Fruit fly (Drosophila melanogaster) whole organism, embryonic: ENCODE data around the gene phtm.

Experiments used
- Abd-B ChIP-seq: fragments of 200-800 bp; sonication (Bioruptor generic); optimal IDR thresholded peaks from 2 replicates; lab custom pipeline; 2018; ENCODE audit warnings: missing biosample characterization, mild to moderate bottlenecking, missing genetic modification characterization, moderate library complexity
- Aef1 ChIP-seq: fragments of 200-800 bp; sonication (Bioruptor generic); IDR thresholded peaks from 3 replicates; pipeline ENCODE4 v1.3.6; 2022; ENCODE audit warnings: missing biosample characterization, missing genetic modification characterization
- Atf-2 ChIP-seq: fragments of 200-800 bp; sonication (Bioruptor generic); optimal IDR thresholded peaks from 2 replicates; lab custom pipeline; 2016; ENCODE audit warnings: missing biosample characterization, missing genetic modification characterization
- BEAF-32 ChIP-seq: fragments of 200-800 bp; sonication (Bioruptor generic); optimal IDR thresholded peaks from 3 replicates; lab custom pipeline; 2017; ENCODE audit warnings: missing biosample characterization, missing genetic modification characterization, mild to moderate bottlenecking, moderate library complexity, missing genetic modification reagents
- Bteb2 ChIP-seq: fragments of 200-800 bp; sonication (Bioruptor generic); optimal IDR thresholded peaks from 2 replicates; lab custom pipeline; 2016; ENCODE audit warnings: missing biosample characterization, missing genetic modification characterization
- CG10147 ChIP-seq: fragments of 200-800 bp; sonication (Bioruptor generic); optimal IDR thresholded peaks from 2 replicates; lab custom pipeline; 2019; ENCODE audit warnings: missing biosample characterization, mild to moderate bottlenecking, missing genetic modification characterization, moderate library complexity
- CG10267 ChIP-seq: fragments of 200-800 bp; sonication (Bioruptor generic); optimal IDR thresholded peaks from 2 replicates; lab custom pipeline; 2018; ENCODE audit warnings: missing biosample characterization, mild to moderate bottlenecking, missing genetic modification characterization, moderate library complexity
- CG10543 ChIP-seq: fragments of 200-800 bp; sonication (Bioruptor generic); optimal IDR thresholded peaks from 3 replicates; lab custom pipeline; 2017; ENCODE audit warnings: missing biosample characterization, mild to moderate bottlenecking, missing genetic modification characterization, moderate library complexity
- CG11560 ChIP-seq: fragments of 200-800 bp; sonication (Bioruptor generic); IDR thresholded peaks from 3 replicates; pipeline ENCODE4 v1.3.6; 2022; ENCODE audit warnings: missing biosample characterization, missing genetic modification characterization
- CG12769 ChIP-seq: fragments of 200-800 bp; sonication (Bioruptor generic); optimal IDR thresholded peaks from 2 replicates; lab custom pipeline; 2019; ENCODE audit warnings: missing biosample characterization, mild to moderate bottlenecking, missing genetic modification characterization, moderate library complexity
- CG16779 ChIP-seq: fragments of 200-800 bp; sonication (Bioruptor generic); IDR thresholded peaks from 2 replicates; pipeline ENCODE4 v1.3.6; 2022; ENCODE audit warnings: missing biosample characterization, missing genetic modification characterization
- CG17359 ChIP-seq: fragments of 200-800 bp; sonication (Bioruptor generic); optimal IDR thresholded peaks from 3 replicates; lab custom pipeline; 2018; ENCODE audit warnings: missing biosample characterization, mild to moderate bottlenecking, missing genetic modification characterization, moderate library complexity
- CG17802 ChIP-seq: fragments of 200-800 bp; sonication (Bioruptor generic); optimal IDR thresholded peaks from 2 replicates; lab custom pipeline; 2018; ENCODE audit warnings: missing biosample characterization, mild to moderate bottlenecking, missing genetic modification characterization, moderate library complexity
- CG1792 ChIP-seq: fragments of 200-800 bp; sonication (Bioruptor generic); optimal IDR thresholded peaks from 2 replicates; lab custom pipeline; 2016; ENCODE audit warnings: missing biosample characterization, missing genetic modification characterization
- CG2678 ChIP-seq: fragments of 200-800 bp; sonication (Bioruptor generic); optimal IDR thresholded peaks from 3 replicates; lab custom pipeline; 2019; ENCODE audit warnings: missing biosample characterization, mild to moderate bottlenecking, missing genetic modification characterization, moderate library complexity
- CG33213 ChIP-seq: fragments of 200-800 bp; sonication (Bioruptor generic); optimal IDR thresholded peaks from 3 replicates; lab custom pipeline; 2016; ENCODE audit warnings: missing biosample characterization, missing genetic modification characterization
- CG4424 ChIP-seq: fragments of 200-800 bp; sonication (Bioruptor generic); optimal IDR thresholded peaks from 3 replicates; lab custom pipeline; 2016; ENCODE audit warnings: missing biosample characterization, missing genetic modification characterization
- CG5245 ChIP-seq: fragments of 200-800 bp; sonication (Bioruptor generic); optimal IDR thresholded peaks from 3 replicates; lab custom pipeline; 2016; ENCODE audit warnings: missing biosample characterization, missing genetic modification characterization
- CG7357 ChIP-seq: fragments of 200-800 bp; sonication (Bioruptor generic); IDR thresholded peaks from 3 replicates; pipeline ENCODE4 v1.3.6; 2022; ENCODE audit warnings: missing biosample characterization, missing genetic modification characterization
- CG9437 ChIP-seq: fragments of 200-800 bp; sonication (Bioruptor generic); optimal IDR thresholded peaks from 2 replicates; lab custom pipeline; 2018; ENCODE audit warnings: missing biosample characterization, mild to moderate bottlenecking, missing genetic modification characterization
- CTCF ChIP-seq: fragments of 200-800 bp; sonication (Bioruptor generic); optimal IDR thresholded peaks from 2 replicates; lab custom pipeline; 2017; ENCODE audit warnings: missing biosample characterization, mild to moderate bottlenecking, missing genetic modification characterization, moderate library complexity
- Dek ChIP-seq: fragments of 200-800 bp; sonication (Bioruptor generic); optimal IDR thresholded peaks from 3 replicates; lab custom pipeline; 2019; ENCODE audit warnings: missing biosample characterization, mild to moderate bottlenecking, missing genetic modification characterization, moderate library complexity
- MBD-R2 ChIP-seq: fragments of 200-800 bp; sonication (Bioruptor generic); IDR thresholded peaks from 2 replicates; pipeline ENCODE4 v1.3.6; 2022; ENCODE audit warnings: missing biosample characterization, missing genetic modification characterization
- Med ChIP-seq: fragments of 200-800 bp; sonication (Bioruptor generic); peaks from one replicate; lab custom pipeline; 2016; ENCODE audit warnings: missing biosample characterization, missing genetic modification characterization, mild to moderate bottlenecking, inconsistent platforms, moderate library complexity
- Rfx ChIP-seq: fragments of 200-800 bp; sonication (Bioruptor generic); IDR thresholded peaks from 2 replicates; pipeline ENCODE4 v1.3.6; 2022; ENCODE audit warnings: missing biosample characterization, missing genetic modification characterization
- Side ChIP-seq: fragments of 200-800 bp; sonication (Bioruptor generic); optimal IDR thresholded peaks from 2 replicates; lab custom pipeline; 2016; ENCODE audit warnings: missing biosample characterization, missing genetic modification characterization
- Spps ChIP-seq: fragments of 200-800 bp; sonication (Bioruptor generic); optimal IDR thresholded peaks from 2 replicates; lab custom pipeline; 2018; ENCODE audit warnings: missing biosample characterization, mild to moderate bottlenecking, missing genetic modification characterization
- Vsx1 ChIP-seq: fragments of 200-800 bp; sonication (Bioruptor generic); optimal IDR thresholded peaks from 2 replicates; lab custom pipeline; 2017; ENCODE audit warnings: missing biosample characterization, mild to moderate bottlenecking, missing genetic modification characterization, missing genetic modification reagents
- abd-A ChIP-seq: fragments of 200-800 bp; sonication (Bioruptor generic); optimal IDR thresholded peaks from 3 replicates; lab custom pipeline; 2019; ENCODE audit warnings: missing biosample characterization, mild to moderate bottlenecking, missing genetic modification characterization, moderate library complexity
- aop ChIP-seq: fragments of 200-800 bp; sonication (Bioruptor generic); IDR thresholded peaks from 2 replicates; pipeline ENCODE4 v1.3.6; 2022; ENCODE audit warnings: missing biosample characterization, missing genetic modification characterization
- ap ChIP-seq: fragments of 200-800 bp; sonication (Bioruptor generic); IDR thresholded peaks from 2 replicates; pipeline ENCODE4 v1.3.6; 2022; ENCODE audit warnings: missing biosample characterization, missing genetic modification characterization
- chinmo ChIP-seq: fragments of 200-800 bp; sonication (Bioruptor generic); IDR thresholded peaks from 4 replicates; pipeline ENCODE4 v1.3.6; 2022; ENCODE audit warnings: missing biosample characterization, missing genetic modification characterization; ENCODE audit not compliant: partially characterized antibody
- da ChIP-seq: fragments of 200-800 bp; sonication (Bioruptor generic); optimal IDR thresholded peaks from 2 replicates; lab custom pipeline; 2016; ENCODE audit warnings: missing biosample characterization, missing genetic modification characterization
- dm ChIP-seq: fragments of 200-800 bp; sonication (Bioruptor generic); optimal IDR thresholded peaks from 3 replicates; lab custom pipeline; 2016; ENCODE audit warnings: missing biosample characterization, missing genetic modification characterization
- ftz-f1 ChIP-seq: fragments of 200-800 bp; sonication (Bioruptor generic); optimal IDR thresholded peaks from 2 replicates; lab custom pipeline; 2016; ENCODE audit warnings: missing biosample characterization, missing genetic modification characterization
- kah ChIP-seq: fragments of 200-800 bp; sonication (Bioruptor generic); optimal IDR thresholded peaks from 2 replicates; lab custom pipeline; 2018; ENCODE audit warnings: missing biosample characterization, mild to moderate bottlenecking, missing genetic modification characterization
- knrl ChIP-seq: fragments of 200-800 bp; sonication (Bioruptor generic); IDR thresholded peaks from 3 replicates; pipeline ENCODE4 v1.3.6; 2022; ENCODE audit warnings: missing biosample characterization, missing genetic modification characterization; ENCODE audit not compliant: partially characterized antibody
- lmd ChIP-seq: fragments of 200-800 bp; sonication (Bioruptor generic); IDR thresholded peaks from 2 replicates; pipeline ENCODE4 v1.3.6; 2022; ENCODE audit warnings: missing biosample characterization, missing genetic modification characterization
- nom ChIP-seq: fragments of 200-800 bp; sonication (Bioruptor generic); optimal IDR thresholded peaks from 2 replicates; lab custom pipeline; 2017; ENCODE audit warnings: missing biosample characterization, missing genetic modification characterization, mild to moderate bottlenecking, moderate library complexity, missing genetic modification reagents
- onecut ChIP-seq: fragments of 200-800 bp; sonication (Bioruptor generic); IDR thresholded peaks from 2 replicates; pipeline ENCODE4 v1.3.6; 2022; ENCODE audit warnings: missing biosample characterization, missing genetic modification characterization
- pan ChIP-seq, 4 experiments: fragments of >200 bp in 3 of 4; fragments of 200-800 bp in 1 of 4; sonication (Bioruptor generic) in 1 of 4; optimal IDR thresholded peaks in 3 of 4; IDR thresholded peaks in 1 of 4; 2 replicates each; pipeline versions ENCODE4 v1.3.6 to Lab custom; 2017 to 2022; ENCODE audit warnings: missing biosample characterization in 2 of 4, missing genetic modification characterization in 2 of 4, mixed read lengths in 1 of 4
- pho ChIP-seq: fragments of 200-800 bp; sonication (Bioruptor generic); optimal IDR thresholded peaks from 2 replicates; lab custom pipeline; 2016; ENCODE audit warnings: missing biosample characterization, missing genetic modification characterization
- prd ChIP-seq, 3 experiments: fragments of >200 bp in 2 of 3; fragments of 200-800 bp in 1 of 3; sonication (Bioruptor generic) in 1 of 3; optimal IDR thresholded peaks in 2 of 3; IDR thresholded peaks in 1 of 3; 2 replicates in 2 of 3; 3 replicates in 1 of 3; pipeline versions ENCODE4 v1.3.6 to Lab custom; 2017 to 2022; ENCODE audit warnings: missing biosample characterization in 1 of 3, missing genetic modification characterization in 1 of 3
- salm ChIP-seq: fragments of 200-800 bp; sonication (Bioruptor generic); optimal IDR thresholded peaks from 2 replicates; lab custom pipeline; 2018; ENCODE audit warnings: missing biosample characterization, mild to moderate bottlenecking, missing genetic modification characterization
- scrt ChIP-seq: fragments of 200-800 bp; sonication (Bioruptor generic); optimal IDR thresholded peaks from 2 replicates; lab custom pipeline; 2018; ENCODE audit warnings: missing biosample characterization, mild to moderate bottlenecking, missing genetic modification characterization, moderate library complexity
- tgo ChIP-seq: fragments of 200-800 bp; sonication (Bioruptor generic); IDR thresholded peaks from 3 replicates; pipeline ENCODE4 v1.3.6; 2022; ENCODE audit warnings: missing biosample characterization, missing genetic modification characterization
- tin ChIP-seq: fragments of 200-800 bp; sonication (Bioruptor generic); optimal IDR thresholded peaks from 3 replicates; lab custom pipeline; 2016; ENCODE audit warnings: missing biosample characterization, missing genetic modification characterization
- wek ChIP-seq: fragments of 200-800 bp; sonication (Bioruptor generic); optimal IDR thresholded peaks from 3 replicates; lab custom pipeline; 2018; ENCODE audit warnings: missing biosample characterization, mild to moderate bottlenecking, missing genetic modification characterization, moderate library complexity

phtm gene

DNA sequence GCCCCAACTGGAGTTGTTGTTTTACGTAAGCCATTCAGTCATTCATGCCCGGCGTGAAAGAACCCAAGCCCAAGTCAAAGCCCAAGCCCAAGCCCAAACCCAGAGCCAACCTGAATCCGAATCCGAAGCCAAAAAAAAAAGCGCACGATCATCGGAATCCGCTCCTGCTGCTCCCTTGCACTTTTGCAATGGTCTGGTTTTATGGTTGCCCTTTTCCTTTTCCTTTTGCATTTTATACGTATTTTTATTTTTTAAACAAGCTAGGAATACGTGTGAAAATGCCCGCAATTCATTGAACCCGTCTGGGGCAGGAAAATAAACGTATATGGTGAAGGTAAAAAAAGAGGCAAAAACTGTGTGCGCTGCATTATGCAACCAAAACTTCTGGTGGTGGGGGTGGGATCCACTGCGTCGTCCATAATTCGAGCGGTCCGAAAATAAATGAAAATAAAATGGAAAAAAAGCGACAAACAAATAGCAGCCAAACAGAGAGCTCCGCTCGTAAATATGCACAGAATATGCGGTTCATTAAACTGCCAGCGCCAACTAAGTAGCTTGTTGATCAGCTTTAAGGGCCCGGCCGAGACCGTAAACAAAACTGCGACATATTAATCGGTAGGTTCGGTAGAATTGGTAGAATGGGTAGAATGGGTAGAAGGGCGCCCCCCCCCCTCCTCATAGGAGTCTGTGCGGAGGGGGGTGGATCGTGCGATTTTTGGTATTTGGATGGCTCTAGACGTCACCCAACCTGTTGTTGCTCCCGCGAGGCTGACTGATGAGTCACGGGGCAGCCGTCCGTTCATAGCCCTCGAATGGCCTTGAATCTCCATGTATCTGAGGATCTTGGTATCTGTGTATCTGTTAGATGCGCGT lies 13.9 kb downstream of the phtm start (continued):
- TF ChIP-seq da (GFP tag; lab: Kevin White, UChicago), result no peak
- no peak for TF ChIP-seq dm (GFP tag; lab: Kevin White, UChicago)
- TF ChIP-seq pho (GFP tag; lab: Kevin White, UChicago), result no peak
- TF ChIP-seq CG1792 (GFP tag; lab: Kevin White, UChicago), result no peak
- TF ChIP-seq nom, result peak; percentile 39
- no peak for TF ChIP-seq MBD-R2

DNA sequence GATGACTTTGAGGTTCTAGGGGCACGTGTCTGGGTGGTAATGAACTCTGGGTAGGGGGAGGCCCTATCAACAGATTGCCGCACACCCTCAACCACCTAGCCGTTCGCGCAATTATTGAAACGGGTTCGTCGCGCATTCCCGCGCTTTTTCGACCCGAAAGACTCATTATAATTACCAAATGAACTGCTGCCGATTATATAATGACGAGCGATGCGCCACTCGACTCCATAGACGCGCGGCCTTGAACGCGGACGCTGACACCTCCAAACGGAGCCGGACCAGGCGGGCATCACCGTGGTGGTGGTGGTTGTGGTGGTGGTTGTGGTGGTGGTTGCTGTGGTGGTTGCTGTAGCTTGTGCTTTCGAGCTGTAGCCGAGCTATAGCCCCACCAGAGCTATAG lies 15.0 kb downstream of the phtm start:
- TF ChIP-seq CG5245 (GFP tag; lab: Kevin White, UChicago), result no peak
- no peak for TF ChIP-seq Atf-2 (GFP tag; lab: Kevin White, UChicago)
- TF ChIP-seq prd (optimal IDR thresholded peaks at IDR 0.05; lab: Kevin White, UChicago), result no peak
- no peak for TF ChIP-seq prd (GFP tag; IDR thresholded peaks at IDR 0.05; lab: Robert Waterston, UW)
- no peak for TF ChIP-seq Dek
- TF ChIP-seq Rfx (GFP tag; lab: Robert Waterston, UW), result no peak
- peak; percentile 22 for TF ChIP-seq ftz-f1
- TF ChIP-seq kah (GFP tag; lab: Kevin White, UChicago), result no peak
- TF ChIP-seq Med (GFP tag; lab: Kevin White, UChicago), result peak; percentile 5
- no peak for TF ChIP-seq CG2678 (tag; lab: Kevin White, UChicago)
- TF ChIP-seq CG17359 (tag; lab: Kevin White, UChicago), result no peak
- TF ChIP-seq onecut (GFP tag; lab: Robert Waterston, UW), result no peak
- TF ChIP-seq salm (tag; lab: Kevin White, UChicago), result no peak
- no peak for TF ChIP-seq Spps (tag; lab: Kevin White, UChicago)
- TF ChIP-seq tgo (GFP tag; lab: Robert Waterston, UW), result no peak
- no peak for TF ChIP-seq pan (optimal IDR thresholded peaks at IDR 0.05; lab: Kevin White, UChicago)
- no peak for TF ChIP-seq pan (GFP tag; optimal IDR thresholded peaks at IDR 0.05 in 1 of 2, IDR thresholded peaks at IDR 0.05 in 1 of 2)
- TF ChIP-seq ap (GFP tag; lab: Robert Waterston, UW), result no peak
- TF ChIP-seq CG10267, result no peak
- TF ChIP-seq CG9437 (GFP tag; lab: Kevin White, UChicago), result no peak
- 0 out of 4 replicates have a peak, but pooled peaks have one; percentile 56 for TF ChIP-seq chinmo
- no peak for TF ChIP-seq tin (GFP tag; lab: Kevin White, UChicago)
- no peak for TF ChIP-seq Bteb2 (GFP tag; lab: Kevin White, UChicago)
- no peak for TF ChIP-seq CG17802
- no peak for TF ChIP-seq aop
- TF ChIP-seq BEAF-32 (GFP tag; lab: Kevin White, UChicago), result no peak
- TF ChIP-seq Vsx1 (GFP tag; lab: Kevin White, UChicago), result no peak
- no peak for TF ChIP-seq lmd (GFP tag; lab: Robert Waterston, UW)
- TF ChIP-seq CG16779, result no peak
- TF ChIP-seq CG12769, result peak; percentile 23
- TF ChIP-seq wek (GFP tag; lab: Kevin White, UChicago), result no peak
- TF ChIP-seq knrl (GFP tag; lab: Robert Waterston, UW), result no peak
- peak; percentile 34 for TF ChIP-seq CG10543
- TF ChIP-seq CG11560, result no peak
- no peak for TF ChIP-seq abd-A (tag; lab: Kevin White, UChicago)
- no peak for TF ChIP-seq Abd-B
- TF ChIP-seq Aef1 (GFP tag; lab: Robert Waterston, UW), result no peak
- no peak for TF ChIP-seq CG10147 (GFP tag; lab: Kevin White, UChicago)
- no peak for TF ChIP-seq CG7357
- TF ChIP-seq scrt (GFP tag; lab: Kevin White, UChicago), result no peak
- no peak for TF ChIP-seq Side (GFP tag; lab: Kevin White, UChicago)
- TF ChIP-seq CG4424 (GFP tag; lab: Kevin White, UChicago), result no peak
- no peak for TF ChIP-seq CG33213 (GFP tag; lab: Kevin White, UChicago)
- TF ChIP-seq CTCF (GFP tag; lab: Kevin White, UChicago), result no peak
